Fruit fly (Drosophila melanogaster): ENCODE results near the gene CG14989.

Gene CG14989

DNA sequence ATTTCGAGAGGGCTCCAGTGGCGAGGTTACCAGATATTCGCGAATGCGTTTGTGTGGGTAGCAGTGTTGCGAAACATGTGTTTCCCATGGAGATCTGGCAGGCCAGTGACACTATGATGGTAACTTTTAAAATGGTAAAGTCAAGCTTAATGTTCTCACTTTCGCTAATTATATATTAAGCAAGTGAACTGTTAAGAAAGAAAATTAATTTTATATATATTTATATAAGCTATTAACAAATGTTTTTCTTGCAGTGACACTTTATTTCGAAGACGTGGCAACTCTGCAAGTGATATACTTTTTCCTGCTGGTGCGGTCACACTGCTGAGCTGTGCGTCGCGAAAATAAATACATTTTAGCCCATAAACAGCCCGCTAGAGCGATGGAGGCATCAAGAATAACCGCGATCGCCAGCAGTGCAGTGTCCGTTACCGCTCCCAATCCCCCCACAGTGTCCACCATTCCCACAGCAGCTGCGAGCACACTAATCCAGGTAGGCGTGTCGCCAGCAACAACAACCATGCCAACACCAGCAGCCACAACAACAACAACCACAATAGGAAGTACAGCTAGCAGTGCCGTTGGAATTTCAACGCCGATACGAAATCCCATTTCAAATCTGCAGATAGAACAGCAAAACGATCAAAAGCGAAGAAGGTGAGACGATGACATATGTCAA, 47.0 kb upstream of the CG14989 start, which contains the start of the genes CG11593 and Rcd5 (continued):
- TF ChIP-seq Dek (tag; optimal IDR thresholded peaks at IDR 0.05) (no peak), Hmx (GFP tag; optimal IDR thresholded peaks at IDR 0.05) (no peak), bsh (GFP tag; optimal IDR thresholded peaks at IDR 0.05) (no peak), mirr (GFP tag; optimal IDR thresholded peaks at IDR 0.05) (no peak), CG11696 (GFP tag; IDR thresholded peaks at IDR 0.05) (no peak), eyg (GFP tag; optimal IDR thresholded peaks at IDR 0.05) (no peak), CG14710 (tag; optimal IDR thresholded peaks at IDR 0.05) (peak; percentile 96), sr (GFP tag; IDR thresholded peaks at IDR 0.05) (peak; percentile 54; the same call in 1 of the 3 replicates), CG31224 (GFP tag; IDR thresholded peaks at IDR 0.05) (peak; percentile 75), crol (GFP tag; IDR thresholded peaks at IDR 0.05) (peak; percentile 20; the same call in 1 of the 2 replicates), CG4424 (GFP tag; optimal IDR thresholded peaks at IDR 0.05) (peak; percentile 64), sens (GFP tag) (peak; percentile 73), CG12104 (GFP tag; optimal IDR thresholded peaks at IDR 0.05) (peak; percentile 20), E2f2 (GFP tag; IDR thresholded peaks at IDR 0.05) (peak; percentile 63), pan (optimal IDR thresholded peaks at IDR 0.05) (no peak), pan (GFP tag; optimal IDR thresholded peaks at IDR 0.05 in 1 of 2, IDR thresholded peaks at IDR 0.05 in 1 of 2) (peak in 1 of 2 experiments; percentile 81), CG7786 (GFP tag; optimal IDR thresholded peaks at IDR 0.05) (no peak), tio (GFP tag; optimal IDR thresholded peaks at IDR 0.05) (peak; percentile 47), Sry-δ (GFP tag; optimal IDR thresholded peaks at IDR 0.05) (no peak), CG17912 (GFP tag; optimal IDR thresholded peaks at IDR 0.05) (no peak), CG11456 (GFP tag; IDR thresholded peaks at IDR 0.05) (peak; percentile 86), twi (tag; optimal IDR thresholded peaks at IDR 0.05) (no peak), Pdp1 (GFP tag; optimal IDR thresholded peaks at IDR 0.05) (peak; percentile 36 to 50), Vsx1 (GFP tag; optimal IDR thresholded peaks at IDR 0.05) (no peak), nmo (GFP tag; optimal IDR thresholded peaks at IDR 0.05) (peak; percentile 89), aop (GFP tag; IDR thresholded peaks at IDR 0.05) (no peak), ro (GFP tag; IDR thresholded peaks at IDR 0.05) (no peak), scrt (GFP tag; optimal IDR thresholded peaks at IDR 0.05) (no peak), oc (tag; optimal IDR thresholded peaks at IDR 0.05) (no peak), CG6272 (GFP tag; IDR thresholded peaks at IDR 0.05) (peak; percentile 90), CG1602 (GFP tag; optimal IDR thresholded peaks at IDR 0.05) (peak; percentile 72), dmrt99B (tag; optimal IDR thresholded peaks at IDR 0.05) (no peak), CG14965 (GFP tag; optimal IDR thresholded peaks at IDR 0.05; ENCODE audit: borderline replicate concordance) (no peak), CG12071 (GFP tag; optimal IDR thresholded peaks at IDR 0.05) (no peak), CG12942 (GFP tag; optimal IDR thresholded peaks at IDR 0.05) (peak; percentile 75), Trl (optimal IDR thresholded peaks at IDR 0.05) (no peak), Trl (GFP tag; optimal IDR thresholded peaks at IDR 0.05) (peak; percentile 22), CG33213 (GFP tag; optimal IDR thresholded peaks at IDR 0.05) (no peak), cwo (GFP tag; optimal IDR thresholded peaks at IDR 0.05) (no peak), prd (optimal IDR thresholded peaks at IDR 0.05) (no peak), prd (GFP tag; IDR thresholded peaks at IDR 0.05) (peak; percentile 92), kay (GFP tag; optimal IDR thresholded peaks at IDR 0.05) (peak; percentile 75), CG32767 (GFP tag; IDR thresholded peaks at IDR 0.05) (peak; percentile 80), ranshi (GFP tag; IDR thresholded peaks at IDR 0.05) (peak; percentile 82; the same call in 1 of the 2 replicates), Kr (GFP tag; optimal IDR thresholded peaks at IDR 0.05) (no peak), Awh (GFP tag; IDR thresholded peaks at IDR 0.05) (no peak), CG4707 (GFP tag; optimal IDR thresholded peaks at IDR 0.05) (no peak), rib (GFP tag; IDR thresholded peaks at IDR 0.05) (0 out of 2 replicates have a peak, but pooled peaks have one; percentile 31), HHEX (GFP tag; optimal IDR thresholded peaks at IDR 0.05) (peak; percentile 18), gsb (GFP tag; IDR thresholded peaks at IDR 0.05) (peak; percentile 42; the same call in 1 of the 2 replicates), Abd-B (GFP tag; optimal IDR thresholded peaks at IDR 0.05) (peak; percentile 76)

All from whole organism, embryonic.